Worm (Caenorhabditis elegans): Measurements from ENCODE around the gene nhr-139.

DNA sequence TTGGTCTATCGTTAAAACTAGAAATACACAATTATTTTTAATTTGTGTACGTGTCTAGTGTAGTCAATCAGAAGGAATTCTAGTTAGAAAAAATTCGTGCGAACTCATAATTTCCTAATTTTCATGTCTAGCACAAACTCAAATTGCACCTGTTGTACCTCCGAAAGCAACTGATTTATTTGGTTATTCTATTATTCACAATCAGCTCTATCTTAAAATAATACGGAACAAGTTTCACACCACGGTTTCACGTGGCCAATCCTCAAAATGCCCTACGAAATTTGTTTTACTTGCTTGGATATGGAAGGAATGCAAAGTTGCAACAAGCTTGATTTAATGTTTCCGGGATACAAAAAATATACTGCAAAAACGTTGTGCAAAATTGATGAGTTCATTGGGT, 25.0 kb upstream of the nhr-139 start, which contains the start of gene srw-127:
- TF ChIP-seq him-1 (tag; optimal IDR thresholded peaks at IDR 0.05) (no peak), W03F9.2 (tag; optimal IDR thresholded peaks at IDR 0.05) (no peak), dao-5 (tag; optimal IDR thresholded peaks at IDR 0.05) (no peak)
